Worm (Caenorhabditis elegans) whole organism, L4 larva: Measurements from ENCODE around the gene cest-5.2.

Experiments used
- ama-1 ChIP-seq: fragments of 150-350 bp; optimal IDR thresholded peaks from 2 replicates; lab custom pipeline; 2014; ENCODE audit warnings: inconsistent platforms, mixed read lengths
- ceh-82 ChIP-seq: sonication (generic microtip); optimal IDR thresholded peaks from 2 replicates; lab custom pipeline; 2017; ENCODE audit warnings: missing biosample characterization, missing genetic modification characterization
- daf-8 ChIP-seq: fragments of 200-800 bp; sonication (Bioruptor generic); IDR thresholded peaks from 2 replicates; pipeline ENCODE4 v1.3.6; 2022; ENCODE audit warnings: missing genetic modification characterization, missing compliant biosample characterization
- nhr-102 ChIP-seq: sonication (generic microtip); optimal IDR thresholded peaks from 2 replicates; lab custom pipeline; 2016; ENCODE audit warnings: mild to moderate bottlenecking, missing genetic modification characterization, moderate library complexity, missing compliant biosample characterization
- nhr-76 ChIP-seq: fragments of 150-350 bp; optimal IDR thresholded peaks from 2 replicates; lab custom pipeline; 2014; ENCODE audit warnings: missing biosample characterization, missing genetic modification characterization
- nhr-77 ChIP-seq: fragments of 150-350 bp; optimal IDR thresholded peaks from 2 replicates; lab custom pipeline; 2014; ENCODE audit warnings: missing biosample characterization, missing genetic modification characterization
- pqm-1 ChIP-seq: sonication (generic microtip); optimal IDR thresholded peaks from 2 replicates; lab custom pipeline; 2017; ENCODE audit warnings: missing biosample characterization, missing genetic modification characterization
- rbr-2 ChIP-seq: sonication (generic microtip); optimal IDR thresholded peaks from 2 replicates; lab custom pipeline; 2016; ENCODE audit warnings: missing genotype, missing genetic modification characterization, missing compliant biosample characterization
- zag-1 ChIP-seq: fragments of 150-350 bp; optimal IDR thresholded peaks from 2 replicates; lab custom pipeline; 2014; ENCODE audit warnings: missing biosample characterization, missing genetic modification characterization
- zfp-2 ChIP-seq: sonication (generic microtip); optimal IDR thresholded peaks from 2 replicates; lab custom pipeline; 2016; ENCODE audit warnings: mild to moderate bottlenecking, missing genetic modification characterization, missing compliant biosample characterization

- TF ChIP-seq ama-1 (lab: Kevin White, UChicago) (no peak), ceh-82 (tag; lab: Kevin White, UChicago) (no peak), nhr-76 (tag; lab: Kevin White, UChicago) (no peak), nhr-102 (tag; lab: Kevin White, UChicago) (no peak), rbr-2 (no peak), pqm-1 (tag; lab: Kevin White, UChicago) (no peak), daf-8 (GFP tag; lab: Robert Waterston, UW) (no peak), zag-1 (tag; lab: Kevin White, UChicago) (no peak), zfp-2 (no peak), nhr-77 (tag; lab: Kevin White, UChicago) (no peak)
Observed at ce11 chrIV:6655747-6656146, 28.0 kb upstream of the cest-5.2 start.
